Worm (Caenorhabditis elegans) whole organism, young adult: ENCODE measurements around the gene ras-1.
"Not testable (repeated sequence)": the region's sequence is repeated elsewhere in the genome, so short reads cannot be mapped to it uniquely, and the experiment has no call there.

Experiments
- C17E4.6 ChIP-seq: fragments of 200-800 bp; sonication (Bioruptor generic); IDR thresholded peaks from 2 replicates; pipeline ENCODE4 v1.3.6; 2022; ENCODE audit warnings: missing genetic modification reagents, missing genetic modification characterization, missing compliant biosample characterization
- aptf-2 ChIP-seq: fragments of 200-800 bp; sonication (Bioruptor generic); conservative IDR thresholded peaks from 2 replicates; pipeline ENCODE4 v1.3.6; 2022; ENCODE audit warnings: missing genetic modification reagents, missing genetic modification characterization, missing compliant biosample characterization
- attf-3 ChIP-seq: fragments of 200-800 bp; sonication (Bioruptor generic); conservative IDR thresholded peaks from 2 replicates; pipeline ENCODE4 v1.3.6; 2022; ENCODE audit warnings: missing genetic modification reagents, missing genetic modification characterization, missing compliant biosample characterization
- ccch-3 ChIP-seq: fragments of 200-800 bp; sonication (Bioruptor generic); optimal IDR thresholded peaks from 2 replicates; lab custom pipeline; 2018; ENCODE audit warnings: mild to moderate bottlenecking, missing genetic modification characterization, missing compliant biosample characterization
- nhr-90 ChIP-seq: sonication (generic microtip); optimal IDR thresholded peaks from 2 replicates; lab custom pipeline; 2016; ENCODE audit warnings: missing genotype, mild to moderate bottlenecking, missing genetic modification characterization, missing compliant biosample characterization
- pbrm-1 ChIP-seq: fragments of 200-800 bp; sonication (Bioruptor generic); IDR thresholded peaks from 2 replicates; pipeline ENCODE4 v1.3.6; 2022; ENCODE audit warnings: missing genetic modification reagents, missing genetic modification characterization, missing compliant biosample characterization
- rcor-1 ChIP-seq: fragments of 200-800 bp; sonication (Bioruptor generic); IDR thresholded peaks from 2 replicates; pipeline ENCODE4 v1.3.6; 2022; ENCODE audit warnings: missing genetic modification reagents, missing genetic modification characterization, missing compliant biosample characterization
- sdz-38 ChIP-seq: sonication (generic microtip); optimal IDR thresholded peaks from 2 replicates; lab custom pipeline; 2016; ENCODE audit warnings: missing genotype, missing genetic modification characterization, missing compliant biosample characterization
- snpc-3.4 ChIP-seq: sonication (generic microtip); optimal IDR thresholded peaks from 2 replicates; lab custom pipeline; 2017; ENCODE audit warnings: missing genetic modification characterization, mild to moderate bottlenecking, missing compliant biosample characterization, antibody characterized with exemption, moderate library complexity, missing genotype, missing genetic modification reagents
- tlf-1 ChIP-seq: fragments of 200-800 bp; sonication (Bioruptor generic); optimal IDR thresholded peaks from 2 replicates; lab custom pipeline; 2018; ENCODE audit warnings: mild to moderate bottlenecking, missing genetic modification characterization, missing compliant biosample characterization
- xnd-1 ChIP-seq: sonication (generic microtip); optimal IDR thresholded peaks from 2 replicates; lab custom pipeline; 2016; ENCODE audit warnings: missing genotype, missing genetic modification reagents, missing genetic modification characterization, missing compliant biosample characterization
- ztf-22 ChIP-seq: fragments of 200-800 bp; sonication (Bioruptor generic); optimal IDR thresholded peaks from 2 replicates; lab custom pipeline; 2018; ENCODE audit warnings: mild to moderate bottlenecking, missing genetic modification characterization, moderate library complexity, missing compliant biosample characterization
- ztf-6 ChIP-seq: fragments of 200-800 bp; sonication (Bioruptor generic); IDR thresholded peaks from 2 replicates; pipeline ENCODE4 v1.3.6; 2022; ENCODE audit warnings: missing genetic modification reagents, missing genetic modification characterization, missing compliant biosample characterization

DNA sequence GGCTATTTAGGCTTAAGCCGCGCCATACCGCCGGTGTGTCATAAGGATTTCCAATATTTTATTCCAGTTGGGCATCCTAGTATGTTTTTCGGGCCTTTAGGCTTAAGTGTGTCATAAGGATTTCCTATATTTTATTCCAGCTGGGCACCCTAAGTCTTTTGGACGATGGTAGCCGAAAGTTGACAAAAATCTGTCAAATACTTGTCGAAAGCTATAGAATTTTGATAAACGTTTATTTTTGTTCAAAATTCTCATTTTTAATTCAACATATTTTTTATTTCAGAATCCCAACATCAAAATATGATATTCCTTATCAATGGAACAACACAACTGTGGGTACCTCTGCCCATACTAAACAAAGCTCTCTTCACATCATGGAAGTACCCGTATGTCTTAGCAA lies 33.5 kb downstream of the ras-1 start, which contains the start of gene sre-49:
- TF ChIP-seq nhr-90 (tag; lab: Kevin White, UChicago); tlf-1 (GFP tag; lab: Kevin White, UChicago); ztf-22 (GFP tag; lab: Kevin White, UChicago); xnd-1 (tag; lab: Kevin White, UChicago); attf-3; C17E4.6 (GFP tag; lab: Robert Waterston, UW); ztf-6; pbrm-1 (GFP tag; lab: Robert Waterston, UW); rcor-1; aptf-2 (GFP tag; lab: Robert Waterston, UW); snpc-3.4; sdz-38 (tag; lab: Kevin White, UChicago); ccch-3: not testable (repeated sequence)
